Fruit fly (Drosophila melanogaster): ENCODE data around the gene Or98b.
A peak's percentile ranks its signal among the peaks of the same experiment; 100 is the strongest.

The Or98b gene

dm6 chr3R:28328780-28329546 lies 23.1 kb upstream of the Or98b start (continued):
- TF ChIP-seq cwo (GFP tag; optimal IDR thresholded peaks at IDR 0.05) (peak; percentile 81), Kr (GFP tag; optimal IDR thresholded peaks at IDR 0.05) (peak; percentile 89), bbx (GFP tag; IDR thresholded peaks at IDR 0.05; ENCODE audit: partially characterized antibody) (no peak), Dad (GFP tag; optimal IDR thresholded peaks at IDR 0.05) (peak; percentile 34), Hsf (GFP tag; optimal IDR thresholded peaks at IDR 0.05) (peak; percentile 49), Dek (tag; optimal IDR thresholded peaks at IDR 0.05) (peak; percentile 49), kni (GFP tag; optimal IDR thresholded peaks at IDR 0.05) (peak; percentile 70), Hmr (GFP tag; optimal IDR thresholded peaks at IDR 0.05) (peak; percentile 62), ATbp (GFP tag; optimal IDR thresholded peaks at IDR 0.05) (peak; percentile 88), CG14710 (tag; optimal IDR thresholded peaks at IDR 0.05) (peak; percentile 67), shn (GFP tag; optimal IDR thresholded peaks at IDR 0.05) (peak; percentile 50), chn (GFP tag; optimal IDR thresholded peaks at IDR 0.05) (no peak), Ada2b (GFP tag; IDR thresholded peaks at IDR 0.05) (peak; percentile 65), gt (GFP tag; IDR thresholded peaks at IDR 0.05) (0 out of 2 replicates have a peak, but pooled peaks have one; percentile 9), insv (GFP tag; optimal IDR thresholded peaks at IDR 0.05) (peak in 1 of 2 experiments; percentile 46), Nf-YA (GFP tag; IDR thresholded peaks at IDR 0.05) (peak; percentile 68; the same call in 1 of the 2 replicates), repo (GFP tag; optimal IDR thresholded peaks at IDR 0.05) (peak; percentile 42), pho (GFP tag; optimal IDR thresholded peaks at IDR 0.05) (peak; percentile 76), CG31388 (GFP tag; optimal IDR thresholded peaks at IDR 0.05) (peak; percentile 11), ci (GFP tag; IDR thresholded peaks at IDR 0.05) (peak; percentile 90), nom (GFP tag; optimal IDR thresholded peaks at IDR 0.05) (no peak), CG7745 (tag; optimal IDR thresholded peaks at IDR 0.05) (peak; percentile 61), chif (GFP tag; optimal IDR thresholded peaks at IDR 0.05) (peak; percentile 64 to 75), CG7786 (GFP tag; optimal IDR thresholded peaks at IDR 0.05) (peak; percentile 47), crc (GFP tag; optimal IDR thresholded peaks at IDR 0.05) (peak; percentile 21), Hr3 (GFP tag; optimal IDR thresholded peaks at IDR 0.05) (peak; percentile 51), Oaz (GFP tag; IDR thresholded peaks at IDR 0.05) (peak; percentile 68), CG9437 (GFP tag; optimal IDR thresholded peaks at IDR 0.05) (peak; percentile 57), Sox102F (GFP tag; optimal IDR thresholded peaks at IDR 0.05) (peak; percentile 68), CG7987 (GFP tag; optimal IDR thresholded peaks at IDR 0.05) (peak; percentile 34), hth (optimal IDR thresholded peaks at IDR 0.05) (no peak), CG10147 (GFP tag; optimal IDR thresholded peaks at IDR 0.05) (peak; percentile 16), gcm2 (GFP tag; optimal IDR thresholded peaks at IDR 0.05) (peak; percentile 28), Meics (GFP tag; optimal IDR thresholded peaks at IDR 0.05) (peak; percentile 83), CG33557 (GFP tag; optimal IDR thresholded peaks at IDR 0.05) (peak; percentile 87), gsb (GFP tag; IDR thresholded peaks at IDR 0.05) (peak; percentile 50), CG10431 (GFP tag; optimal IDR thresholded peaks at IDR 0.05) (no peak), pzg (GFP tag; optimal IDR thresholded peaks at IDR 0.05) (no peak), jing (GFP tag; optimal IDR thresholded peaks at IDR 0.05) (no peak), Nf-YB (GFP tag; optimal IDR thresholded peaks at IDR 0.05) (peak; percentile 45), CG4282 (GFP tag; optimal IDR thresholded peaks at IDR 0.05) (no peak), Dfd (GFP tag; optimal IDR thresholded peaks at IDR 0.05) (no peak), Bteb2 (GFP tag; optimal IDR thresholded peaks at IDR 0.05) (peak; percentile 68), ssp (GFP tag; IDR thresholded peaks at IDR 0.05) (peak; percentile 15; the same call in 1 of the 2 replicates), sens-2 (GFP tag; IDR thresholded peaks at IDR 0.05) (peak; percentile 39), Bdp1 (GFP tag; optimal IDR thresholded peaks at IDR 0.05) (peak; percentile 68), Ravus (GFP tag; IDR thresholded peaks at IDR 0.05) (peak; percentile 16), CG7556 (GFP tag; optimal IDR thresholded peaks at IDR 0.05) (peak; percentile 63), CG34376 (GFP tag; optimal IDR thresholded peaks at IDR 0.05) (peak; percentile 68)
